Worm (Caenorhabditis elegans) whole organism, L3 larva: ENCODE measurements around the gene clec-243.
"Not testable (repeated sequence)": the region's sequence is repeated elsewhere in the genome, so short reads cannot be mapped to it uniquely, and the experiment has no call there.

ENCODE experiments used
- aly-2 ChIP-seq: fragments of 150-350 bp; optimal IDR thresholded peaks from 2 replicates; lab custom pipeline; 2014; ENCODE audit warnings: missing biosample characterization, missing genetic modification characterization
- ama-1 ChIP-seq: fragments of 150-350 bp; optimal IDR thresholded peaks from 2 replicates; lab custom pipeline; 2018
- ceh-82 ChIP-seq: fragments of 150-350 bp; optimal IDR thresholded peaks from 2 replicates; lab custom pipeline; 2014; ENCODE audit warnings: missing biosample characterization, missing genetic modification characterization
- elt-2 ChIP-seq: sonication (generic microtip); optimal IDR thresholded peaks from 2 replicates; lab custom pipeline; 2016; ENCODE audit warnings: missing genetic modification reagents, mild to moderate bottlenecking, missing genetic modification characterization, missing compliant biosample characterization
- jun-1 ChIP-seq: fragments of 150-350 bp; optimal IDR thresholded peaks from 2 replicates; lab custom pipeline; 2014; ENCODE audit warnings: missing biosample characterization, missing genetic modification reagents, missing genetic modification characterization
- lsy-12 ChIP-seq: sonication (generic microtip); optimal IDR thresholded peaks from 2 replicates; lab custom pipeline; 2016; ENCODE audit warnings: mild to moderate bottlenecking, missing genetic modification characterization, missing compliant biosample characterization
- nhr-76 ChIP-seq: fragments of 150-350 bp; sonication (generic microtip); optimal IDR thresholded peaks from 5 replicates; lab custom pipeline; 2014; ENCODE audit warnings: missing biosample characterization, missing genetic modification characterization
- snpc-4 ChIP-seq: fragments of 150-350 bp; optimal IDR thresholded peaks from 2 replicates; lab custom pipeline; 2014; ENCODE audit warnings: missing biosample characterization, missing genetic modification characterization
- unc-62 ChIP-seq: fragments of 150-350 bp; sonication (generic microtip); optimal IDR thresholded peaks from 4 replicates; lab custom pipeline; 2014; ENCODE audit warnings: missing biosample characterization, missing genetic modification reagents, missing genetic modification characterization
- ztf-11 ChIP-seq: fragments of 150-350 bp; optimal IDR thresholded peaks from 2 replicates; lab custom pipeline; 2014; ENCODE audit warnings: missing biosample characterization, missing genetic modification characterization
- ztf-4 ChIP-seq: fragments of 150-350 bp; optimal IDR thresholded peaks from 2 replicates; lab custom pipeline; 2014; ENCODE audit warnings: missing biosample characterization, missing genetic modification characterization

DNA sequence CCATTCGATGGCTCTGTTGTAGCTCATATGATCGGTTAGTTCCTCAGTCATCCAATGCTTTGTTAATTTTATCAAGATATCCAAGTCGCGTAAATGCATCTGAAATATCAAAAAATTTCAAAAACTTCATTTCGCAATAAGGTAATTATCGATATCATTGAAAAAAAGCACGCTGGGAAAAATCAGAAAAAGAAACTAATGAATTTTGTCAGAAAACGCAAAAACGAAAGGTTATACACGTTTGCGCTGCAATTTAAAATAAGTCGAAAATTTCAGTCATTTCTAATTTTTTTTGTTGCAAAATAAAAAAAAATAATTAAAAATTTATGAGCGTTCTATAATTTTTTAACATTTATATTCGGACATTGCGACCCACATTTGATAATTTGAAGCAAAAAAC, 16.0 kb upstream of the clec-243 start, which contains the start of gene K10G4.3:
- TF ChIP-seq jun-1 (tag; lab: Kevin White, UChicago); lsy-12 (tag; lab: Kevin White, UChicago); aly-2 (tag; lab: Kevin White, UChicago); snpc-4; ama-1 (lab: Kevin White, UChicago); nhr-76 (tag; lab: Kevin White, UChicago); elt-2 (tag; lab: Kevin White, UChicago); unc-62 (GFP tag; lab: Kevin White, UChicago); ceh-82; ztf-11 (tag; lab: Kevin White, UChicago); ztf-4 (tag; lab: Kevin White, UChicago): not testable (repeated sequence)
